Worm (Caenorhabditis elegans) whole organism, L4 larva: ENCODE measurements around the gene F55A11.1.

Experiments used
- R02D3.7 ChIP-seq: fragments of 150-350 bp; sonication (generic microtip); optimal IDR thresholded peaks from 3 replicates; lab custom pipeline; 2014; ENCODE audit warnings: missing biosample characterization, missing genetic modification characterization
- T20F7.1 ChIP-seq: fragments of 200-800 bp; sonication (Bioruptor generic); optimal IDR thresholded peaks from 2 replicates; lab custom pipeline; 2018; ENCODE audit warnings: mild to moderate bottlenecking, missing genetic modification characterization, missing compliant biosample characterization
- aha-1 ChIP-seq: fragments of 150-350 bp; peaks from one replicate; lab custom pipeline; 2014; ENCODE audit warnings: missing biosample characterization, missing genetic modification characterization
- attf-4 ChIP-seq: sonication (generic microtip); optimal IDR thresholded peaks from 3 replicates; lab custom pipeline; 2017; ENCODE audit warnings: missing biosample characterization, missing genetic modification characterization
- ceh-32 ChIP-seq: sonication (generic microtip); optimal IDR thresholded peaks from 2 replicates; lab custom pipeline; 2016; ENCODE audit warnings: mild to moderate bottlenecking, missing genetic modification characterization, missing compliant biosample characterization; ENCODE audit not compliant: poor library complexity
- cey-2 ChIP-seq: sonication (generic microtip); optimal IDR thresholded peaks from 3 replicates; lab custom pipeline; 2017; ENCODE audit warnings: missing genetic modification characterization, mild to moderate bottlenecking, missing compliant biosample characterization, antibody characterized with exemption, borderline replicate concordance; ENCODE audit not compliant: insufficient read depth
- daf-16 ChIP-seq, 3 experiments: sonication (generic microtip); optimal IDR thresholded peaks; 2 replicates each; lab custom pipeline; 2016 to 2017; ENCODE audit warnings: missing genetic modification characterization in 3 of 3, missing genetic modification reagents in 3 of 3, mild to moderate bottlenecking in 2 of 3, missing compliant biosample characterization in 2 of 3, missing biosample characterization in 1 of 3, moderate library complexity in 1 of 3
- daf-19 ChIP-seq: fragments of 200-800 bp; sonication (Bioruptor generic); conservative IDR thresholded peaks from 2 replicates; pipeline ENCODE4 v1.3.6; 2022; ENCODE audit warnings: missing genetic modification characterization, missing compliant biosample characterization
- dmd-8 ChIP-seq: fragments of 200-800 bp; sonication (Bioruptor generic); IDR thresholded peaks from 2 replicates; pipeline ENCODE4 v1.3.6; 2022; ENCODE audit warnings: missing genetic modification characterization, missing compliant biosample characterization
- dpl-1 ChIP-seq: fragments of 150-350 bp; optimal IDR thresholded peaks from 2 replicates; lab custom pipeline; 2014; ENCODE audit warnings: missing biosample characterization, missing genetic modification reagents, missing genetic modification characterization
- duxl-1 ChIP-seq: sonication (generic microtip); optimal IDR thresholded peaks from 2 replicates; lab custom pipeline; 2016; ENCODE audit warnings: mild to moderate bottlenecking, missing genetic modification characterization, moderate library complexity, missing compliant biosample characterization; ENCODE audit not compliant: poor library complexity
- dve-1 ChIP-seq: sonication (generic microtip); optimal IDR thresholded peaks from 2 replicates; lab custom pipeline; 2017; ENCODE audit warnings: antibody characterized with exemption, mild to moderate bottlenecking, missing genetic modification characterization, missing compliant biosample characterization; ENCODE audit not compliant: insufficient read depth
- egl-27 ChIP-seq: sonication (generic microtip); optimal IDR thresholded peaks from 3 replicates; lab custom pipeline; 2017; ENCODE audit warnings: missing biosample characterization, missing genetic modification reagents, missing genetic modification characterization
- egl-43 ChIP-seq: fragments of 200-800 bp; sonication (Bioruptor generic); IDR thresholded peaks from 2 replicates; pipeline ENCODE4 v1.3.6; 2022; ENCODE audit warnings: missing genetic modification reagents, missing genetic modification characterization, missing compliant biosample characterization
- fkh-10 ChIP-seq: fragments of 150-350 bp; optimal IDR thresholded peaks from 2 replicates; lab custom pipeline; 2014; ENCODE audit warnings: missing biosample characterization, missing genetic modification reagents, missing genetic modification characterization
- hlh-11 ChIP-seq: fragments of 200-800 bp; sonication (Bioruptor generic); optimal IDR thresholded peaks from 2 replicates; lab custom pipeline; 2018; ENCODE audit warnings: mild to moderate bottlenecking, missing genetic modification characterization, missing compliant biosample characterization
- jun-1 ChIP-seq: fragments of 150-350 bp; optimal IDR thresholded peaks from 2 replicates; lab custom pipeline; 2014; ENCODE audit warnings: missing biosample characterization, missing genetic modification reagents, missing genetic modification characterization
- lim-7 ChIP-seq: fragments of 200-800 bp; sonication (Bioruptor generic); IDR thresholded peaks from 2 replicates; pipeline ENCODE4 v1.3.6; 2022; ENCODE audit warnings: missing genetic modification characterization, missing compliant biosample characterization
- lin-13 ChIP-seq: fragments of 150-350 bp; optimal IDR thresholded peaks from 2 replicates; lab custom pipeline; 2014; ENCODE audit warnings: missing biosample characterization, missing genetic modification reagents, missing genetic modification characterization
- lin-38 ChIP-seq: fragments of 200-800 bp; sonication (Bioruptor generic); IDR thresholded peaks from 2 replicates; pipeline ENCODE4 v1.3.6; 2022; ENCODE audit warnings: missing genetic modification reagents, missing genetic modification characterization, missing compliant biosample characterization
- lin-39 ChIP-seq: fragments of 150-350 bp; optimal IDR thresholded peaks from 2 replicates; lab custom pipeline; 2014; ENCODE audit warnings: missing biosample characterization, missing genetic modification reagents, missing genetic modification characterization
- madf-5 ChIP-seq, 2 experiments: fragments of 200-800 bp; sonication (Bioruptor generic); IDR thresholded peaks; 2 replicates each; pipeline ENCODE4 v1.3.6; 2022; ENCODE audit warnings: missing compliant biosample characterization in 2 of 2, missing genetic modification characterization in 2 of 2
- mes-2 ChIP-seq: sonication (generic microtip); optimal IDR thresholded peaks from 2 replicates; lab custom pipeline; 2016; ENCODE audit warnings: missing genotype, mild to moderate bottlenecking, missing genetic modification characterization, missing compliant biosample characterization; ENCODE audit not compliant: poor library complexity, severe bottlenecking
- mxl-2 ChIP-seq: fragments of 200-800 bp; sonication (Bioruptor generic); conservative IDR thresholded peaks from 2 replicates; pipeline ENCODE4 v1.3.6; 2022; ENCODE audit warnings: missing genetic modification reagents, missing genetic modification characterization, missing compliant biosample characterization
- mxl-3 ChIP-seq: fragments of 200-800 bp; sonication (Bioruptor generic); optimal IDR thresholded peaks from 2 replicates; lab custom pipeline; 2018; ENCODE audit warnings: mild to moderate bottlenecking, missing genetic modification characterization, missing compliant biosample characterization
- nhr-102 ChIP-seq: sonication (generic microtip); optimal IDR thresholded peaks from 2 replicates; lab custom pipeline; 2016; ENCODE audit warnings: mild to moderate bottlenecking, missing genetic modification characterization, moderate library complexity, missing compliant biosample characterization
- nhr-11 ChIP-seq: fragments of 150-350 bp; optimal IDR thresholded peaks from 2 replicates; lab custom pipeline; 2014; ENCODE audit warnings: missing biosample characterization, missing genetic modification characterization
- nhr-25 ChIP-seq: sonication (generic microtip); optimal IDR thresholded peaks from 2 replicates; lab custom pipeline; 2017; ENCODE audit warnings: missing genetic modification characterization, mild to moderate bottlenecking, missing compliant biosample characterization, antibody characterized with exemption, moderate library complexity, borderline replicate concordance; ENCODE audit not compliant: insufficient read depth
- nhr-6 ChIP-seq: fragments of 150-350 bp; optimal IDR thresholded peaks from 2 replicates; lab custom pipeline; 2014; ENCODE audit warnings: missing biosample characterization, missing genetic modification characterization
- nhr-76 ChIP-seq: fragments of 150-350 bp; optimal IDR thresholded peaks from 2 replicates; lab custom pipeline; 2014; ENCODE audit warnings: missing biosample characterization, missing genetic modification characterization
- nhr-77 ChIP-seq: fragments of 150-350 bp; optimal IDR thresholded peaks from 2 replicates; lab custom pipeline; 2014; ENCODE audit warnings: missing biosample characterization, missing genetic modification characterization
- pha-4 ChIP-seq, 2 experiments: fragments of 150-350 bp in 1 of 2; fragments of 200-800 bp in 1 of 2; sonication (Bioruptor generic) in 1 of 2; IDR thresholded peaks in 1 of 2; optimal IDR thresholded peaks in 1 of 2; 2 replicates each; pipeline versions ENCODE4 v1.3.6 to Lab custom; 2014 to 2022; ENCODE audit warnings: missing genetic modification characterization in 2 of 2, missing genetic modification reagents in 2 of 2, missing biosample characterization in 1 of 2, missing compliant biosample characterization in 1 of 2
- pqm-1 ChIP-seq: sonication (generic microtip); optimal IDR thresholded peaks from 2 replicates; lab custom pipeline; 2017; ENCODE audit warnings: missing biosample characterization, missing genetic modification characterization
- rbr-2 ChIP-seq: sonication (generic microtip); optimal IDR thresholded peaks from 2 replicates; lab custom pipeline; 2016; ENCODE audit warnings: missing genotype, missing genetic modification characterization, missing compliant biosample characterization
- saeg-2 ChIP-seq: fragments of 200-800 bp; sonication (Bioruptor generic); IDR thresholded peaks from 2 replicates; pipeline ENCODE4 v1.3.6; 2022; ENCODE audit warnings: missing genetic modification reagents, missing genetic modification characterization, missing compliant biosample characterization
- set-16 ChIP-seq: fragments of 200-800 bp; sonication (Bioruptor generic); IDR thresholded peaks from 2 replicates; pipeline ENCODE4 v1.3.6; 2022; ENCODE audit warnings: missing genetic modification reagents, missing genetic modification characterization, missing compliant biosample characterization
- spr-1 ChIP-seq: sonication (generic microtip); optimal IDR thresholded peaks from 2 replicates; lab custom pipeline; 2016; ENCODE audit warnings: mild to moderate bottlenecking, missing genetic modification characterization, missing compliant biosample characterization
- tag-97 ChIP-seq: fragments of 200-800 bp; sonication (Bioruptor generic); IDR thresholded peaks from 2 replicates; pipeline ENCODE4 v1.3.6; 2022; ENCODE audit warnings: missing genetic modification characterization, missing compliant biosample characterization
- unc-62 ChIP-seq, 3 experiments: fragments of 150-350 bp in 1 of 3; sonication (generic microtip); optimal IDR thresholded peaks in 2 of 3; peaks in 1 of 3; 1 replicate in 1 of 3; 2 replicates in 2 of 3; lab custom pipeline; 2014 to 2017; ENCODE audit warnings: missing biosample characterization in 3 of 3, missing genetic modification characterization in 3 of 3, missing genetic modification reagents in 3 of 3, missing genotype in 1 of 3
- zfp-3 ChIP-seq: fragments of 200-800 bp; sonication (Bioruptor generic); conservative IDR thresholded peaks from 2 replicates; pipeline ENCODE4 v1.3.6; 2022; ENCODE audit warnings: missing genetic modification reagents, missing genetic modification characterization, missing compliant biosample characterization
- zip-11 ChIP-seq: fragments of 200-800 bp; sonication (Bioruptor generic); IDR thresholded peaks from 2 replicates; pipeline ENCODE4 v1.3.6; 2022; ENCODE audit warnings: missing genetic modification characterization, missing compliant biosample characterization
- ztf-7 ChIP-seq: fragments of 150-350 bp; optimal IDR thresholded peaks from 2 replicates; lab custom pipeline; 2014; ENCODE audit warnings: missing biosample characterization, missing genetic modification characterization

The F55A11.1 gene

DNA sequence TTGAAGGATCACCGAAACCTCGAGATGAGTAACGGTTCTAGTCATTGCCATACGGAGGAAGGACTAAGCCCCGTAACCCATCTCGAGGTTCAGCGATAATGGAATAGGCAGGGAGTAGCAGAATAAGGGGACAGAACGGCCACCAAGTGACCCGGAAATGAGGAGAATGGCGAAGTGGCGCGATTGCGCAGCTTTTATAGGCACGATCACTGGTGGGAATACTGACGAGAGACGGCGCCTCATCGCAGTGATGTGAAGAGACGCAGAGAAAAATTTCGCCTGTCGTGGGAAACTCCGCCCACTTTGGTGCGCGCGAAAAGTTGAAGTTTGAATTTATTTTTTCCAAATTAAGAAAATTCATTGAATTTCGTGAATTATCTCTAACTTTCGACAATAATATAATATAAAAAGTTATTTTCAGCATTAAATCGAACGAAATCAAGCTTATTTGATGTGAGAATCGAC, 5.9 kb upstream of the F55A11.1 start, which contains the start of gene F55A11.4 (continued):
- no peak for TF ChIP-seq nhr-76 (tag; lab: Kevin White, UChicago)
- TF ChIP-seq duxl-1 (tag; lab: Kevin White, UChicago) = no peak
- no peak for TF ChIP-seq egl-27 (tag; lab: Kevin White, UChicago)
- TF ChIP-seq hlh-11 (tag; lab: Kevin White, UChicago) = peak; percentile 22
- TF ChIP-seq mxl-3 (GFP tag; lab: Kevin White, UChicago) = no peak
- no peak for TF ChIP-seq rbr-2 (tag; lab: Kevin White, UChicago)
- no peak for TF ChIP-seq zip-11 (GFP tag; lab: Robert Waterston, UW)
- no peak for TF ChIP-seq unc-62 (GFP tag; optimal IDR thresholded peaks at IDR 0.05 in 1 of 2; lab: Kevin White, UChicago)
- TF ChIP-seq unc-62 (tag; optimal IDR thresholded peaks at IDR 0.05; lab: Kevin White, UChicago) = no peak
- TF ChIP-seq mes-2 = peak; percentile 25
- TF ChIP-seq pha-4 (GFP tag; IDR thresholded peaks at IDR 0.05; lab: Robert Waterston, UW) = no peak
- no peak for TF ChIP-seq pha-4 (tag; optimal IDR thresholded peaks at IDR 0.05; lab: Kevin White, UChicago)
- TF ChIP-seq set-16 (GFP tag; lab: Robert Waterston, UW) = no peak; the same call in 1 of the 2 replicates
- TF ChIP-seq dmd-8 (GFP tag; lab: Robert Waterston, UW) = no peak
- TF ChIP-seq, all 104 proteins: peak for 7

DNA sequence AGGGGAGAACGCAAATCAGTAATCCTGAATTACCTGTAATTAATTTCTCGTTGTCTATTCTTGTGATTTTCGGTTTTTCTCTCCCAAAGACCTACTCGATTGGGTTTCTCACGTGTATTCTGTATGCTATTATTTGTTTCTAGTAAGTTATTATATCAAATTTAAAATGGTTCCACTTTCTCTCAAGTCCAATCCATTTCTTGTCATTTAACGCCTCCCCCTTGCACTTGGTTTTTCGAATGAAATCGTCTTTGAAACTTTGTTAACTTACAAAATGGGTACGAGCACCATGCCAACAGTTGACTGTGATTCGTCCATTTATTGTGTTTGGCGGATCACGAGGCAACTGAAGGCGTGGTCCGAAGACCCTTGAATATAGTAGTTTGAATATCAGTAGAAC, 5.5 kb upstream of the F55A11.1 start:
- peak in 1 of 2 experiments; percentile 92 for TF ChIP-seq unc-62 (GFP tag; optimal IDR thresholded peaks at IDR 0.05 in 1 of 2; lab: Kevin White, UChicago)
- TF ChIP-seq unc-62 (tag; optimal IDR thresholded peaks at IDR 0.05; lab: Kevin White, UChicago) = no peak
- TF ChIP-seq aha-1 (tag; lab: Kevin White, UChicago) = peak; percentile 55
- TF ChIP-seq daf-19 (GFP tag; lab: Robert Waterston, UW) = 0 out of 2 replicates have a peak, but pooled peaks have one; percentile 34
- TF ChIP-seq ceh-32 = no peak
- TF ChIP-seq nhr-77 (tag; lab: Kevin White, UChicago) = no peak

DNA sequence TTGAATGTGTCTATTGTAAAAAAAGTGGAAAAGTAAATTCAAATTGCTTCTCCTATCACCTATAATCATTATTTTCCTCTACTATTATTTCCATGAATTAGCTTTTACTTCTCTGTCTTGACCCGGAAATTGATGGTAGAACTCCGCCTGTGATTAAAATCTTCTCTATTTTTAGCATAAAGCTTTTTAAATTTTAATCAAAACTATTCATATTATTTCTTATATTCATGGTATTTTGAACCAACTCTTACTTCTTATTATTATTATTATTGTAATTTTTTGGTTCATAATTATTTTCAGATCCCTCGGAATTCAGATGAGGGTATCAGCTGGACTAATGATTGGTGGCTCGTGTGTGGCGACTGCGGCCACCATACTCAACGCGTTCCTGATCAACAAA, 2.8 kb upstream of the F55A11.1 start, which contains the start of gene sel-11:
Gene sel-11, plus strand, starts transcription at position 301 of the 400 bp plus-strand sequence.
- TF ChIP-seq pha-4 (GFP tag; IDR thresholded peaks at IDR 0.05; lab: Robert Waterston, UW) (no peak), pha-4 (tag; optimal IDR thresholded peaks at IDR 0.05; lab: Kevin White, UChicago) (no peak), R02D3.7 (tag; lab: Kevin White, UChicago) (no peak), zfp-3 (GFP tag; lab: Robert Waterston, UW) (no peak), nhr-11 (tag; lab: Kevin White, UChicago) (no peak), tag-97 (GFP tag; lab: Robert Waterston, UW) (no peak), mxl-2 (GFP tag; lab: Robert Waterston, UW) (no peak), unc-62 (GFP tag; optimal IDR thresholded peaks at IDR 0.05 in 1 of 2; lab: Kevin White, UChicago) (peak in 1 of 2 experiments; percentile 51), unc-62 (tag; optimal IDR thresholded peaks at IDR 0.05; lab: Kevin White, UChicago) (no peak), spr-1 (tag; lab: Kevin White, UChicago) (no peak), lin-13 (GFP tag; lab: Kevin White, UChicago) (no peak), cey-2 (tag; lab: Kevin White, UChicago) (no peak), nhr-102 (tag; lab: Kevin White, UChicago) (no peak), lin-39 (tag; lab: Kevin White, UChicago) (no peak), nhr-6 (tag; lab: Kevin White, UChicago) (no peak), lin-38 (peak; percentile 18; the same call in 1 of the 2 replicates), ztf-7 (tag; lab: Kevin White, UChicago) (no peak)

DNA sequence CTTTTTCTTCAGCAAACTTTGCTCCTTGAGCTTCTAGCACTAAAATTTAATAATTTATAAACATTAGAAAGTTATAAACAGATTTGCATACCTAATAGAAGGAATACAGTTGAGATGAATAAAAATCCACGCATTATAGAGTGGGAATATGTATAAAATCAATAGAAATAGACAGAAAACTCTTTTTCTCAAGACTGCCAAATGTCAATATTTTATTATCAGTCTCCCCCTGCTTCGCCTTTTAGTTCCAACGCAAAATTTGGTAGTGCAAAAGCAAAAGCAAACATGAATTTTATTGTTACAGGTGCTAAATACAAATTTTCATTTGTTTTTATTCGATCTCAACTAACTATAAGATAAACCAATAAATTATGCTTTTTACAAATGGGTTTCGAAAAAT, 1.3 kb downstream of the F55A11.1 start, which contains the start of gene T04F3.4:
Gene T04F3.4, minus strand, starts transcription at position 187 of the 400 bp plus-strand sequence.
- TF ChIP-seq lin-38 (peak; percentile 31; the same call in 1 of the 2 replicates), pqm-1 (tag; lab: Kevin White, UChicago) (peak; percentile 28), T20F7.1 (GFP tag; lab: Kevin White, UChicago) (peak; percentile 13), madf-5 (GFP tag; IDR thresholded peaks at IDR 0.05; lab: Robert Waterston, UW) (no peak), dve-1 (tag; lab: Kevin White, UChicago) (peak; percentile 23), lim-7 (GFP tag; lab: Robert Waterston, UW) (no peak), jun-1 (tag; lab: Kevin White, UChicago) (no peak), egl-43 (GFP tag; lab: Robert Waterston, UW) (no peak), saeg-2 (GFP tag; lab: Robert Waterston, UW) (no peak), nhr-25 (tag; lab: Kevin White, UChicago) (no peak), spr-1 (tag; lab: Kevin White, UChicago) (no peak), daf-16 (GFP tag; optimal IDR thresholded peaks at IDR 0.05; lab: Kevin White, UChicago) (no peak), daf-16 (tag; optimal IDR thresholded peaks at IDR 0.05; lab: Kevin White, UChicago) (peak; percentile 22), attf-4 (no peak), tag-97 (GFP tag; lab: Robert Waterston, UW) (no peak), dpl-1 (GFP tag; lab: Kevin White, UChicago) (no peak), fkh-10 (GFP tag; lab: Kevin White, UChicago) (no peak)
